Fruit fly (Drosophila melanogaster) whole organism, embryonic: ENCODE measurements around the gene CG12592.
A peak's percentile ranks its signal among the peaks of the same experiment; 100 is the strongest.

Experiments
- Adf1 ChIP-seq: fragments of 200-800 bp; sonication (Bioruptor generic); IDR thresholded peaks from 2 replicates; pipeline ENCODE4 v1.3.6; 2022; ENCODE audit warnings: missing biosample characterization, missing genetic modification characterization
- CG10431 ChIP-seq: fragments of 200-800 bp; sonication (Bioruptor generic); optimal IDR thresholded peaks from 3 replicates; lab custom pipeline; 2018; ENCODE audit warnings: missing biosample characterization, mild to moderate bottlenecking, missing genetic modification characterization
- CG10979 ChIP-seq: fragments of 200-800 bp; sonication (Bioruptor generic); optimal IDR thresholded peaks from 2 replicates; lab custom pipeline; 2018; ENCODE audit warnings: missing biosample characterization, mild to moderate bottlenecking, missing genetic modification characterization, moderate library complexity
- CG11085 ChIP-seq: fragments of 200-800 bp; sonication (Bioruptor generic); IDR thresholded peaks from 2 replicates; pipeline ENCODE4 v1.3.6; 2022; ENCODE audit warnings: missing biosample characterization, missing genetic modification characterization
- CG11456 ChIP-seq: fragments of 200-800 bp; sonication (Bioruptor generic); IDR thresholded peaks from 3 replicates; pipeline ENCODE4 v1.3.6; 2022; ENCODE audit warnings: missing biosample characterization, missing genetic modification characterization
- CG11504 ChIP-seq: fragments of 200-800 bp; sonication (Bioruptor generic); optimal IDR thresholded peaks from 3 replicates; lab custom pipeline; 2019; ENCODE audit warnings: missing biosample characterization, mild to moderate bottlenecking, missing genetic modification characterization, moderate library complexity
- CG12071 ChIP-seq: fragments of 200-800 bp; sonication (Bioruptor generic); optimal IDR thresholded peaks from 3 replicates; lab custom pipeline; 2018; ENCODE audit warnings: missing biosample characterization, mild to moderate bottlenecking, missing genetic modification characterization
- CG1233 ChIP-seq: fragments of 200-800 bp; sonication (Bioruptor generic); optimal IDR thresholded peaks from 4 replicates; lab custom pipeline; 2018; ENCODE audit warnings: missing biosample characterization, mild to moderate bottlenecking, missing genetic modification characterization
- CG12391 ChIP-seq: fragments of 200-800 bp; sonication (Bioruptor generic); optimal IDR thresholded peaks from 3 replicates; lab custom pipeline; 2018; ENCODE audit warnings: missing biosample characterization, mild to moderate bottlenecking, missing genetic modification characterization, moderate library complexity
- CG15479 ChIP-seq: fragments of 200-800 bp; sonication (Bioruptor generic); optimal IDR thresholded peaks from 3 replicates; lab custom pipeline; 2019; ENCODE audit warnings: missing biosample characterization, mild to moderate bottlenecking, missing genetic modification characterization, moderate library complexity
- CG1602 ChIP-seq: fragments of 200-800 bp; sonication (Bioruptor generic); optimal IDR thresholded peaks from 3 replicates; lab custom pipeline; 2016; ENCODE audit warnings: missing biosample characterization, missing genetic modification characterization
- CG7271 ChIP-seq: fragments of 200-800 bp; sonication (Bioruptor generic); optimal IDR thresholded peaks from 2 replicates; lab custom pipeline; 2018; ENCODE audit warnings: missing biosample characterization, mild to moderate bottlenecking, missing genetic modification characterization, moderate library complexity
- CG8281 ChIP-seq: fragments of 200-800 bp; sonication (Bioruptor generic); optimal IDR thresholded peaks from 2 replicates; lab custom pipeline; 2018; ENCODE audit warnings: missing biosample characterization, mild to moderate bottlenecking, missing genetic modification characterization, moderate library complexity
- CG8924 ChIP-seq: fragments of 200-800 bp; optimal IDR thresholded peaks from 3 replicates; lab custom pipeline; 2019; ENCODE audit warnings: missing biosample characterization, mild to moderate bottlenecking, missing genetic modification characterization, moderate library complexity
- Fer1 ChIP-seq: fragments of 200-800 bp; sonication (Bioruptor generic); optimal IDR thresholded peaks from 2 replicates; lab custom pipeline; 2017; ENCODE audit warnings: missing biosample characterization, mild to moderate bottlenecking, missing genetic modification characterization
- Gsc ChIP-seq: fragments of 200-800 bp; sonication (Bioruptor generic); IDR thresholded peaks from 2 replicates; pipeline ENCODE4 v1.3.6; 2022; ENCODE audit warnings: missing biosample characterization, missing genetic modification characterization
- HLHmδ ChIP-seq: fragments of 200-800 bp; sonication (Bioruptor generic); optimal IDR thresholded peaks from 2 replicates; lab custom pipeline; 2018; ENCODE audit warnings: missing biosample characterization, mild to moderate bottlenecking, missing genetic modification characterization, moderate library complexity
- Meics ChIP-seq: fragments of 200-800 bp; sonication (Bioruptor generic); optimal IDR thresholded peaks from 2 replicates; lab custom pipeline; 2017; ENCODE audit warnings: missing biosample characterization, mild to moderate bottlenecking, missing genetic modification characterization
- Nf-YC ChIP-seq: fragments of 200-800 bp; optimal IDR thresholded peaks from 3 replicates; lab custom pipeline; 2019; ENCODE audit warnings: missing biosample characterization, mild to moderate bottlenecking, missing genetic modification characterization, moderate library complexity
- Spps ChIP-seq: fragments of 200-800 bp; sonication (Bioruptor generic); optimal IDR thresholded peaks from 2 replicates; lab custom pipeline; 2018; ENCODE audit warnings: missing biosample characterization, mild to moderate bottlenecking, missing genetic modification characterization
- Sry-δ ChIP-seq: fragments of 200-800 bp; sonication (Bioruptor generic); optimal IDR thresholded peaks from 2 replicates; lab custom pipeline; 2016; ENCODE audit warnings: missing biosample characterization, missing genetic modification characterization
- Ssrp ChIP-seq: fragments of 200-800 bp; sonication (Bioruptor generic); optimal IDR thresholded peaks from 2 replicates; lab custom pipeline; 2018; ENCODE audit warnings: missing biosample characterization, mild to moderate bottlenecking, missing genetic modification characterization, moderate library complexity
- Xbp1 ChIP-seq: fragments of 200-800 bp; sonication (Bioruptor generic); optimal IDR thresholded peaks from 3 replicates; lab custom pipeline; 2016; ENCODE audit warnings: missing biosample characterization, mild to moderate bottlenecking, missing genetic modification characterization
- ash1 ChIP-seq: fragments of 200-800 bp; sonication (Bioruptor generic); optimal IDR thresholded peaks from 2 replicates; lab custom pipeline; 2018; ENCODE audit warnings: missing biosample characterization, mild to moderate bottlenecking, missing genetic modification characterization
- az2 ChIP-seq: fragments of 200-800 bp; sonication (Bioruptor generic); optimal IDR thresholded peaks from 3 replicates; lab custom pipeline; 2016; ENCODE audit warnings: missing biosample characterization, missing genetic modification characterization
- cad ChIP-seq: fragments of >200 bp; optimal IDR thresholded peaks from 2 replicates; lab custom pipeline; 2017; ENCODE audit warnings: missing biosample characterization, missing genetic modification characterization
- crc ChIP-seq: fragments of 200-800 bp; sonication (Bioruptor generic); optimal IDR thresholded peaks from 2 replicates; lab custom pipeline; 2016; ENCODE audit warnings: missing biosample characterization, missing genetic modification characterization
- croc ChIP-seq: fragments of 200-800 bp; sonication (Bioruptor generic); conservative IDR thresholded peaks from 3 replicates; pipeline ENCODE4 v1.3.6; 2022; ENCODE audit warnings: missing biosample characterization, missing genetic modification characterization
- eve ChIP-seq, 2 experiments: fragments of >200 bp; optimal IDR thresholded peaks; 2 replicates each; lab custom pipeline; 2017; ENCODE audit warnings: missing biosample characterization in 2 of 2, missing genetic modification characterization in 2 of 2
- eyg ChIP-seq: fragments of 200-800 bp; sonication (Bioruptor generic); optimal IDR thresholded peaks from 3 replicates; lab custom pipeline; 2016; ENCODE audit warnings: missing biosample characterization, missing genetic modification characterization
- gsb-n ChIP-seq: fragments of 200-800 bp; sonication (Bioruptor generic); optimal IDR thresholded peaks from 3 replicates; lab custom pipeline; 2018; ENCODE audit warnings: missing biosample characterization, mild to moderate bottlenecking, missing genetic modification characterization
- kni ChIP-seq: fragments of 200-800 bp; sonication (Bioruptor generic); optimal IDR thresholded peaks from 3 replicates; lab custom pipeline; 2017; ENCODE audit warnings: mild to moderate bottlenecking, missing biosample characterization, missing genetic modification reagents, missing genetic modification characterization
- lola ChIP-seq, 3 experiments: fragments of >200 bp in 2 of 3; fragments of 200-800 bp in 1 of 3; sonication (Bioruptor generic) in 1 of 3; optimal IDR thresholded peaks; 2 replicates each; lab custom pipeline; 2017 to 2019; ENCODE audit warnings: missing biosample characterization in 3 of 3, missing genetic modification characterization in 3 of 3, mild to moderate bottlenecking in 1 of 3, moderate library complexity in 1 of 3
- oc ChIP-seq: fragments of 200-800 bp; sonication (Bioruptor generic); optimal IDR thresholded peaks from 2 replicates; lab custom pipeline; 2018; ENCODE audit warnings: missing biosample characterization, mild to moderate bottlenecking, missing genetic modification characterization, moderate library complexity
- phol ChIP-seq: fragments of 200-800 bp; sonication (Bioruptor generic); optimal IDR thresholded peaks from 3 replicates; lab custom pipeline; 2018; ENCODE audit warnings: missing biosample characterization, mild to moderate bottlenecking, missing genetic modification characterization, moderate library complexity
- pros ChIP-seq: fragments of 200-800 bp; sonication (Bioruptor generic); optimal IDR thresholded peaks from 3 replicates; lab custom pipeline; 2019; ENCODE audit warnings: missing biosample characterization, mild to moderate bottlenecking, missing genetic modification characterization, moderate library complexity
- row ChIP-seq: fragments of 200-800 bp; sonication (Bioruptor generic); IDR thresholded peaks from 3 replicates; pipeline ENCODE4 v1.3.6; 2022; ENCODE audit warnings: missing biosample characterization, missing genetic modification characterization
- sc ChIP-seq, 3 experiments: fragments of >200 bp in 2 of 3; fragments of 200-800 bp in 1 of 3; sonication (Bioruptor generic) in 1 of 3; optimal IDR thresholded peaks; 2 replicates in 2 of 3; 3 replicates in 1 of 3; lab custom pipeline; 2017; ENCODE audit warnings: mild to moderate bottlenecking in 1 of 3, missing biosample characterization in 1 of 3, missing genetic modification characterization in 1 of 3, missing genetic modification reagents in 1 of 3
- sd ChIP-seq: fragments of 200-800 bp; sonication (Bioruptor generic); optimal IDR thresholded peaks from 3 replicates; lab custom pipeline; 2018; ENCODE audit warnings: missing biosample characterization, mild to moderate bottlenecking, missing genetic modification characterization, moderate library complexity
- sens ChIP-seq: fragments of 200-800 bp; sonication (Bioruptor generic); peaks from one replicate; lab custom pipeline; 2016; ENCODE audit warnings: missing biosample characterization, missing genetic modification characterization
- slp2 ChIP-seq: fragments of 200-800 bp; sonication (Bioruptor generic); optimal IDR thresholded peaks from 2 replicates; lab custom pipeline; 2016; ENCODE audit warnings: missing biosample characterization, missing genetic modification characterization
- tin ChIP-seq: fragments of 200-800 bp; sonication (Bioruptor generic); optimal IDR thresholded peaks from 3 replicates; lab custom pipeline; 2016; ENCODE audit warnings: missing biosample characterization, missing genetic modification characterization
- tll ChIP-seq, 2 experiments: fragments of 200-800 bp in 1 of 2; fragments of >200 bp in 1 of 2; sonication (Bioruptor generic) in 1 of 2; optimal IDR thresholded peaks; 2 replicates each; lab custom pipeline; 2017 to 2019; ENCODE audit warnings: missing biosample characterization in 2 of 2, missing genetic modification characterization in 2 of 2, mild to moderate bottlenecking in 1 of 2, moderate library complexity in 1 of 2
- twi ChIP-seq: fragments of 200-800 bp; optimal IDR thresholded peaks from 2 replicates; lab custom pipeline; 2019; ENCODE audit warnings: missing biosample characterization, mild to moderate bottlenecking, missing genetic modification characterization, moderate library complexity
- usp ChIP-seq: fragments of >200 bp; optimal IDR thresholded peaks from 2 replicates; lab custom pipeline; 2017; ENCODE audit warnings: missing biosample characterization, missing genetic modification characterization
- zen ChIP-seq: fragments of 200-800 bp; sonication (Bioruptor generic); optimal IDR thresholded peaks from 3 replicates; lab custom pipeline; 2018; ENCODE audit warnings: missing biosample characterization, mild to moderate bottlenecking, missing genetic modification characterization, moderate library complexity

The CG12592 gene

dm6 chr3R:10352844-10353243 lies 14.7 kb downstream of the CG12592 start:
- TF ChIP-seq crc (GFP tag; lab: Kevin White, UChicago) (no peak), zen (peak; percentile 97), CG15479 (peak; percentile 56), CG7271 (peak; percentile 92), tll (GFP tag; optimal IDR thresholded peaks at IDR 0.05; lab: Kevin White, UChicago) (peak in 1 of 2 experiments; percentile 93), twi (tag; lab: Kevin White, UChicago) (peak; percentile 27), cad (GFP tag; lab: Kevin White, UChicago) (peak; percentile 99), eve (GFP tag; optimal IDR thresholded peaks at IDR 0.05; lab: Kevin White, UChicago) (peak in 1 of 2 experiments; percentile 49), CG11456 (no peak), Nf-YC (tag; lab: Kevin White, UChicago) (no peak)

dm6 chr3R:10353932-10354703 lies 16.0 kb downstream of the CG12592 start:
- peak; percentile 13 for TF ChIP-seq Xbp1
- TF ChIP-seq CG12391 (tag; lab: Kevin White, UChicago) = peak; percentile 73
- no peak for TF ChIP-seq Gsc (GFP tag; lab: Robert Waterston, UW)
- no peak for TF ChIP-seq slp2 (GFP tag; lab: Kevin White, UChicago)
- TF ChIP-seq kni (GFP tag; lab: Kevin White, UChicago) = peak; percentile 22
- TF ChIP-seq phol = peak; percentile 57
- TF ChIP-seq sens = peak; percentile 81
- peak in 1 of 3 experiments; percentile 78 for TF ChIP-seq lola (GFP tag; optimal IDR thresholded peaks at IDR 0.05; lab: Kevin White, UChicago)
- no peak for TF ChIP-seq sc (optimal IDR thresholded peaks at IDR 0.05; lab: Kevin White, UChicago)
- TF ChIP-seq sc (GFP tag; optimal IDR thresholded peaks at IDR 0.05; lab: Kevin White, UChicago) = peak; percentile 45
- TF ChIP-seq tin (GFP tag; lab: Kevin White, UChicago) = peak; percentile 31
- TF ChIP-seq ash1 (GFP tag; lab: Kevin White, UChicago) = peak; percentile 29
- peak; percentile 24 for TF ChIP-seq Fer1 (GFP tag; lab: Kevin White, UChicago)
- peak; percentile 35 for TF ChIP-seq CG1602 (GFP tag; lab: Kevin White, UChicago)
- peak; percentile 17 for TF ChIP-seq CG1233 (GFP tag; lab: Kevin White, UChicago)
- TF ChIP-seq CG10431 (GFP tag; lab: Kevin White, UChicago) = peak; percentile 41
- TF ChIP-seq CG11504 (tag; lab: Kevin White, UChicago) = peak; percentile 67
- TF ChIP-seq zen = peak; percentile 29
- TF ChIP-seq CG11085 (GFP tag; lab: Robert Waterston, UW) = no peak
- TF ChIP-seq eve (GFP tag; optimal IDR thresholded peaks at IDR 0.05; lab: Kevin White, UChicago) = peak in 1 of 2 experiments; percentile 71
- TF ChIP-seq CG12071 = no peak
- TF ChIP-seq gsb-n (tag; lab: Kevin White, UChicago) = peak; percentile 25
- TF ChIP-seq pros (GFP tag; lab: Kevin White, UChicago) = peak; percentile 96
- TF ChIP-seq az2 (GFP tag; lab: Kevin White, UChicago) = peak; percentile 43
- TF ChIP-seq Adf1 (GFP tag; lab: Robert Waterston, UW) = no peak
- TF ChIP-seq croc (GFP tag; lab: Robert Waterston, UW) = peak; percentile 27; the same call in 2 of the 3 replicates
- no peak for TF ChIP-seq eyg (GFP tag; lab: Kevin White, UChicago)
- TF ChIP-seq CG8924 (tag; lab: Kevin White, UChicago) = peak; percentile 59
- no peak for TF ChIP-seq usp (GFP tag; lab: Kevin White, UChicago)
- no peak for TF ChIP-seq Sry-δ (GFP tag; lab: Kevin White, UChicago)
- TF ChIP-seq oc (tag; lab: Kevin White, UChicago) = peak; percentile 13
- peak; percentile 28 for TF ChIP-seq HLHmδ (GFP tag; lab: Kevin White, UChicago)
- no peak for TF ChIP-seq row (GFP tag; lab: Robert Waterston, UW)
- peak; percentile 51 for TF ChIP-seq Ssrp (tag; lab: Kevin White, UChicago)
- peak; percentile 74 for TF ChIP-seq CG10979 (tag; lab: Kevin White, UChicago)
- TF ChIP-seq sd (tag; lab: Kevin White, UChicago) = peak; percentile 9
- TF ChIP-seq CG8281 (tag; lab: Kevin White, UChicago) = peak; percentile 31
- TF ChIP-seq Spps (tag; lab: Kevin White, UChicago) = peak; percentile 40
- TF ChIP-seq Meics (GFP tag; lab: Kevin White, UChicago) = peak; percentile 22
